Fruit fly (Drosophila melanogaster): ENCODE measurements around the gene Eig71Ee.

The Eig71Ee gene

dm6 chr3L:15619626-15620247 lies 36.1 kb downstream of the Eig71Ee start, which contains the start of gene Phs (continued):
- TF ChIP-seq CG4854 (GFP tag; optimal IDR thresholded peaks at IDR 0.05) (peak; percentile 77), cato (GFP tag; optimal IDR thresholded peaks at IDR 0.05; ENCODE audit: borderline replicate concordance) (peak; percentile 59), az2 (GFP tag; optimal IDR thresholded peaks at IDR 0.05) (peak; percentile 69), peb (GFP tag; IDR thresholded peaks at IDR 0.05) (peak; percentile 72), CG9727 (GFP tag; optimal IDR thresholded peaks at IDR 0.05) (peak; percentile 10), sc (optimal IDR thresholded peaks at IDR 0.05) (no peak), sc (GFP tag; optimal IDR thresholded peaks at IDR 0.05) (peak; percentile 36), lov (optimal IDR thresholded peaks at IDR 0.05) (no peak), lov (GFP tag; IDR thresholded peaks at IDR 0.05) (peak; percentile 78; the same call in 1 of the 3 replicates), pros (GFP tag; optimal IDR thresholded peaks at IDR 0.05) (no peak), CG10543 (GFP tag; optimal IDR thresholded peaks at IDR 0.05) (peak; percentile 69), Dip3 (GFP tag; optimal IDR thresholded peaks at IDR 0.05) (peak; percentile 89), sd (tag; optimal IDR thresholded peaks at IDR 0.05) (peak; percentile 42), chif (GFP tag; optimal IDR thresholded peaks at IDR 0.05) (peak; percentile 72 to 87), NC2β (GFP tag; optimal IDR thresholded peaks at IDR 0.05) (peak; percentile 86), h (optimal IDR thresholded peaks at IDR 0.05) (no peak), dysf (GFP tag; IDR thresholded peaks at IDR 0.05) (peak; percentile 70), CG11247 (GFP tag; IDR thresholded peaks at IDR 0.05) (peak; percentile 91), Hmr (GFP tag; optimal IDR thresholded peaks at IDR 0.05) (peak; percentile 87), slp2 (GFP tag; optimal IDR thresholded peaks at IDR 0.05) (peak; percentile 74), CG2116 (GFP tag; optimal IDR thresholded peaks at IDR 0.05) (peak; percentile 91), Neu2 (GFP tag; optimal IDR thresholded peaks at IDR 0.05; ENCODE audit: borderline replicate concordance) (peak; percentile 0), Lpt (GFP tag; optimal IDR thresholded peaks at IDR 0.05) (no peak), tap (tag; optimal IDR thresholded peaks at IDR 0.05) (no peak), gt (GFP tag; IDR thresholded peaks at IDR 0.05) (peak; percentile 12; the same call in 1 of the 2 replicates), fd96Cb (tag; optimal IDR thresholded peaks at IDR 0.05) (peak; percentile 44), tx (GFP tag; optimal IDR thresholded peaks at IDR 0.05) (peak; percentile 84), CG6254 (GFP tag; optimal IDR thresholded peaks at IDR 0.05) (peak; percentile 58), CG32767 (GFP tag; IDR thresholded peaks at IDR 0.05) (no peak), CG3163 (GFP tag; optimal IDR thresholded peaks at IDR 0.05) (peak; percentile 74), NK7.1 (GFP tag; optimal IDR thresholded peaks at IDR 0.05) (peak; percentile 80), croc (GFP tag; conservative IDR thresholded peaks at IDR 0.05) (peak; percentile 54), sisA (GFP tag; IDR thresholded peaks at IDR 0.05) (peak; percentile 73), Oaz (GFP tag; IDR thresholded peaks at IDR 0.05) (no peak), tgo (GFP tag; IDR thresholded peaks at IDR 0.05) (peak; percentile 65), gsb-n (tag; optimal IDR thresholded peaks at IDR 0.05) (peak; percentile 96), row (GFP tag; IDR thresholded peaks at IDR 0.05) (0 out of 3 replicates have a peak, but pooled peaks have one; percentile 37), kni (GFP tag; optimal IDR thresholded peaks at IDR 0.05) (peak; percentile 58), slou (GFP tag; optimal IDR thresholded peaks at IDR 0.05) (peak; percentile 59), CG4360 (GFP tag; IDR thresholded peaks at IDR 0.05) (no peak), CG2120 (GFP tag; optimal IDR thresholded peaks at IDR 0.05) (peak; percentile 93), sens-2 (GFP tag; IDR thresholded peaks at IDR 0.05) (peak; percentile 63), BtbVII (GFP tag; optimal IDR thresholded peaks at IDR 0.05) (peak; percentile 52), Pdp1 (GFP tag; optimal IDR thresholded peaks at IDR 0.05) (peak; percentile 69 to 87), dmrt11E (tag; optimal IDR thresholded peaks at IDR 0.05) (peak; percentile 45), ewg (GFP tag; optimal IDR thresholded peaks at IDR 0.05) (peak; percentile 82), knrl (GFP tag; IDR thresholded peaks at IDR 0.05; ENCODE audit: partially characterized antibody) (peak; percentile 37; the same call in 1 of the 3 replicates), Asciz (GFP tag; optimal IDR thresholded peaks at IDR 0.05) (peak; percentile 47), CG17568 (GFP tag; optimal IDR thresholded peaks at IDR 0.05) (peak; percentile 7), CG4617 (GFP tag; optimal IDR thresholded peaks at IDR 0.05; ENCODE audit: borderline replicate concordance) (peak; percentile 70)
